Fruit fly (Drosophila melanogaster): ENCODE measurements around the gene Flo2.

- TF ChIP-seq Clk (GFP tag; optimal IDR thresholded peaks at IDR 0.05), result no peak
- peak; percentile 50 for TF ChIP-seq kay (GFP tag; ENCODE audit: borderline replicate concordance)
- TF ChIP-seq CG33017 (tag; optimal IDR thresholded peaks at IDR 0.05), result no peak
- TF ChIP-seq cic (GFP tag; optimal IDR thresholded peaks at IDR 0.05), result no peak
- TF ChIP-seq tj (GFP tag; optimal IDR thresholded peaks at IDR 0.05), result no peak
- TF ChIP-seq CG14711 (tag; optimal IDR thresholded peaks at IDR 0.05), result no peak
- no peak for TF ChIP-seq CG7101 (tag; optimal IDR thresholded peaks at IDR 0.05)
- no peak for TF ChIP-seq CG7045 (GFP tag; optimal IDR thresholded peaks at IDR 0.05)
- no peak for TF ChIP-seq Mnt (GFP tag; optimal IDR thresholded peaks at IDR 0.05)
- TF ChIP-seq pad (GFP tag; optimal IDR thresholded peaks at IDR 0.05), result no peak
- TF ChIP-seq CG1620 (GFP tag; optimal IDR thresholded peaks at IDR 0.05), result no peak
- no peak for TF ChIP-seq bab1 (GFP tag; optimal IDR thresholded peaks at IDR 0.05)
- TF ChIP-seq CG5204 (GFP tag; optimal IDR thresholded peaks at IDR 0.05), result no peak
- TF ChIP-seq Hr96 (GFP tag; optimal IDR thresholded peaks at IDR 0.05), result no peak
Measured at dm6 chrX:14931296-14931695, 92.1 kb downstream of the Flo2 start.

Data from whole organism, adult.